Worm (Caenorhabditis elegans) whole organism, L3 larva: ENCODE data around the gene pot-1.

Source experiments
- ZK546.5 ChIP-seq: sonication (generic microtip); optimal IDR thresholded peaks from 2 replicates; lab custom pipeline; 2017; ENCODE audit warnings: missing biosample characterization, missing genetic modification characterization
- aly-2 ChIP-seq: fragments of 150-350 bp; optimal IDR thresholded peaks from 2 replicates; lab custom pipeline; 2014; ENCODE audit warnings: missing biosample characterization, missing genetic modification characterization
- ceh-82 ChIP-seq: fragments of 150-350 bp; optimal IDR thresholded peaks from 2 replicates; lab custom pipeline; 2014; ENCODE audit warnings: missing biosample characterization, missing genetic modification characterization
- nhr-12 ChIP-seq: fragments of 150-350 bp; optimal IDR thresholded peaks from 2 replicates; lab custom pipeline; 2014; ENCODE audit warnings: missing biosample characterization, missing genetic modification characterization
- ztf-11 ChIP-seq: fragments of 150-350 bp; optimal IDR thresholded peaks from 2 replicates; lab custom pipeline; 2014; ENCODE audit warnings: missing biosample characterization, missing genetic modification characterization
- ztf-4 ChIP-seq: fragments of 150-350 bp; optimal IDR thresholded peaks from 2 replicates; lab custom pipeline; 2014; ENCODE audit warnings: missing biosample characterization, missing genetic modification characterization

ce11 chrIII:7181822-7182221 is 48.3 kb upstream of the pot-1 start, which contains the start of gene epg-4:
- TF ChIP-seq ztf-4 (tag; lab: Kevin White, UChicago) (no peak), ZK546.5 (tag; lab: Kevin White, UChicago) (no peak), aly-2 (tag; lab: Kevin White, UChicago) (no peak), ztf-11 (tag; lab: Kevin White, UChicago) (no peak), nhr-12 (no peak), ceh-82 (tag; lab: Kevin White, UChicago) (no peak)
